Worm (Caenorhabditis elegans) whole organism, late embryonic: Measurements from ENCODE around the gene tgn-38.
A peak's percentile ranks its signal among the peaks of the same experiment; 100 is the strongest.

ENCODE experiments used
- C08G9.2 ChIP-seq: sonication (generic microtip); optimal IDR thresholded peaks from 2 replicates; lab custom pipeline; 2016; ENCODE audit warnings: mild to moderate bottlenecking, missing genetic modification characterization, moderate library complexity, missing compliant biosample characterization
- C38D4.7 ChIP-seq: fragments of 200-800 bp; sonication (Bioruptor generic); optimal IDR thresholded peaks from 2 replicates; lab custom pipeline; 2018; ENCODE audit warnings: mild to moderate bottlenecking, missing genetic modification characterization, moderate library complexity, missing compliant biosample characterization
- Y22D7AL.16 ChIP-seq: sonication (generic microtip); optimal IDR thresholded peaks from 2 replicates; lab custom pipeline; 2016; ENCODE audit warnings: missing genetic modification characterization, missing compliant biosample characterization
- ceh-18 ChIP-seq: sonication (generic microtip); optimal IDR thresholded peaks from 2 replicates; lab custom pipeline; 2016; ENCODE audit warnings: missing genetic modification characterization, missing compliant biosample characterization
- ceh-19 ChIP-seq: fragments of 200-800 bp; sonication (Bioruptor generic); optimal IDR thresholded peaks from 2 replicates; lab custom pipeline; 2018; ENCODE audit warnings: mild to moderate bottlenecking, missing genetic modification characterization, missing compliant biosample characterization
- ceh-6 ChIP-seq: fragments of 200-800 bp; sonication (Bioruptor generic); optimal IDR thresholded peaks from 2 replicates; lab custom pipeline; 2018; ENCODE audit warnings: mild to moderate bottlenecking, missing genetic modification characterization, missing compliant biosample characterization
- ceh-9 ChIP-seq: sonication (generic microtip); optimal IDR thresholded peaks from 2 replicates; lab custom pipeline; 2016; ENCODE audit warnings: mild to moderate bottlenecking, missing genetic modification characterization, inconsistent platforms, missing compliant biosample characterization
- dmd-4 ChIP-seq: sonication (generic microtip); optimal IDR thresholded peaks from 2 replicates; lab custom pipeline; 2016; ENCODE audit warnings: borderline replicate concordance, missing genetic modification characterization, missing compliant biosample characterization
- elt-2 ChIP-seq: sonication (generic microtip); optimal IDR thresholded peaks from 2 replicates; lab custom pipeline; 2016; ENCODE audit warnings: missing genetic modification reagents, missing genetic modification characterization, missing compliant biosample characterization
- elt-4 ChIP-seq: sonication (generic microtip); optimal IDR thresholded peaks from 2 replicates; lab custom pipeline; 2016; ENCODE audit warnings: missing genetic modification characterization, missing compliant biosample characterization
- eyg-1 ChIP-seq: sonication (generic microtip); optimal IDR thresholded peaks from 2 replicates; lab custom pipeline; 2016; ENCODE audit warnings: missing genotype, missing genetic modification characterization, missing compliant biosample characterization
- gmeb-2 ChIP-seq: sonication (generic microtip); optimal IDR thresholded peaks from 2 replicates; lab custom pipeline; 2016; ENCODE audit warnings: missing genetic modification characterization, inconsistent platforms, missing compliant biosample characterization
- hlh-13 ChIP-seq: fragments of 200-800 bp; sonication (Bioruptor generic); optimal IDR thresholded peaks from 2 replicates; lab custom pipeline; 2018; ENCODE audit warnings: mild to moderate bottlenecking, missing genetic modification characterization, missing compliant biosample characterization
- hlh-30 ChIP-seq: sonication (generic microtip); optimal IDR thresholded peaks from 2 replicates; lab custom pipeline; 2017; ENCODE audit warnings: antibody characterized with exemption, missing genetic modification characterization, missing compliant biosample characterization; ENCODE audit not compliant: insufficient read depth
- hlh-6 ChIP-seq: sonication (generic microtip); optimal IDR thresholded peaks from 2 replicates; lab custom pipeline; 2016; ENCODE audit warnings: missing genotype, missing genetic modification characterization, missing compliant biosample characterization
- mec-3 ChIP-seq: sonication (generic microtip); optimal IDR thresholded peaks from 2 replicates; lab custom pipeline; 2016; ENCODE audit warnings: borderline replicate concordance, missing genetic modification characterization, missing compliant biosample characterization
- nhr-11 ChIP-seq: fragments of 150-350 bp; optimal IDR thresholded peaks from 2 replicates; lab custom pipeline; 2014; ENCODE audit warnings: missing biosample characterization, missing genetic modification characterization
- npax-4 ChIP-seq: sonication (generic microtip); optimal IDR thresholded peaks from 2 replicates; lab custom pipeline; 2016; ENCODE audit warnings: missing genetic modification characterization, missing compliant biosample characterization
- pag-3 ChIP-seq: sonication (generic microtip); optimal IDR thresholded peaks from 2 replicates; lab custom pipeline; 2016; ENCODE audit warnings: missing compliant biosample characterization, missing genetic modification characterization, borderline replicate concordance
- pat-9 ChIP-seq: fragments of 200-800 bp; sonication (Bioruptor generic); optimal IDR thresholded peaks from 2 replicates; lab custom pipeline; 2018; ENCODE audit warnings: mild to moderate bottlenecking, missing genetic modification characterization, moderate library complexity, missing compliant biosample characterization
- pha-4 ChIP-seq: fragments of 150-350 bp; optimal IDR thresholded peaks from 2 replicates; lab custom pipeline; 2018; ENCODE audit warnings: missing biosample characterization, missing genetic modification reagents, missing genetic modification characterization
- pros-1 ChIP-seq: fragments of 150-350 bp; optimal IDR thresholded peaks from 2 replicates; lab custom pipeline; 2014; ENCODE audit warnings: missing biosample characterization, missing genetic modification reagents, missing genetic modification characterization
- ref-2 ChIP-seq: sonication (generic microtip); optimal IDR thresholded peaks from 2 replicates; lab custom pipeline; 2016; ENCODE audit warnings: missing genetic modification characterization, missing compliant biosample characterization
- rnt-1 ChIP-seq: sonication (generic microtip); optimal IDR thresholded peaks from 2 replicates; lab custom pipeline; 2016; ENCODE audit warnings: missing genetic modification characterization, missing compliant biosample characterization
- sdc-2 ChIP-seq: sonication (generic microtip); optimal IDR thresholded peaks from 2 replicates; lab custom pipeline; 2016; ENCODE audit warnings: missing genotype, missing genetic modification characterization, missing compliant biosample characterization
- sox-4 ChIP-seq: sonication (generic microtip); optimal IDR thresholded peaks from 2 replicates; lab custom pipeline; 2017; ENCODE audit warnings: mild to moderate bottlenecking, missing genetic modification characterization, inconsistent platforms, missing compliant biosample characterization
- tbx-7 ChIP-seq: sonication (generic microtip); optimal IDR thresholded peaks from 2 replicates; lab custom pipeline; 2016; ENCODE audit warnings: missing genotype, missing genetic modification characterization, missing compliant biosample characterization
- unc-42 ChIP-seq: sonication (generic microtip); optimal IDR thresholded peaks from 2 replicates; lab custom pipeline; 2016; ENCODE audit warnings: missing genotype, missing genetic modification characterization, missing compliant biosample characterization
- unc-55 ChIP-seq: sonication (generic microtip); optimal IDR thresholded peaks from 2 replicates; lab custom pipeline; 2017; ENCODE audit warnings: missing biosample characterization, missing genetic modification reagents, missing genetic modification characterization
- unc-86 ChIP-seq: sonication (generic microtip); optimal IDR thresholded peaks from 2 replicates; lab custom pipeline; 2016; ENCODE audit warnings: missing genetic modification characterization, missing compliant biosample characterization
- zip-5 ChIP-seq: sonication (generic microtip); optimal IDR thresholded peaks from 2 replicates; lab custom pipeline; 2016; ENCODE audit warnings: missing genetic modification characterization, missing compliant biosample characterization
- ztf-16 ChIP-seq: sonication (generic microtip); optimal IDR thresholded peaks from 2 replicates; lab custom pipeline; 2017; ENCODE audit warnings: missing genetic modification characterization, missing compliant biosample characterization

Gene tgn-38

DNA sequence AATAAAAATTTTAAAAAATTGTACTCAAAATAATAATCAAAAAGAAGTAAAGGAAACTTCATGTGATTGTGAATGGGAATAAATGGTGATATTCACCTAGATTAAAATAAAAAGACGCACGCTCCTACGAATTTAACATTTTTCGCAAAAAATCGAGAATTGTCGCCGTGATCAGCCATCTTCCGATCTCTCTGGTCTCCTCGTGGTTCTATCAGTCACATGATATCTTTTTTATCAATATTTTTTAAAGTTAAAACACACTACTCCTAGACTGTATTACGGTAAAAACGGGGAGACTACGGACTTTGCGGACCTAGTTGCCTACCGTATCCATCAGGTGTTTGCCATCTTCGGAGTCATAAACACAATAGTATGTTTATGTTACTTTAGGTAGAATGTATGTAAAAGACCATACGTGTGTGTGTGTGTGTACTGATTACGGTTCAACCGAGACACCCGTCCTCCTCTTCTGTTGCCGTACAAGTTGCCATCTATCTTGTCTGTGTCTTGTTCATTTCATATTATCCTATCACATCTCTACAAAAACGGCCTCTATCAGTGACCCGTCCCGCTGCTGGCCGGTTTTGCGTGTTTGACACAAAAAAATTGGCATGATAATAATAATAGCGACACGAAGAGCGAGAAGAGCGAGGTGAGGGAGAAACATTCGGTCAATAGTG, 17.7 kb upstream of the tgn-38 start, which contains the start of gene T12G3.2:
TSS of gene T12G3.2 (minus strand) at position 444 of the 680 bp plus-strand sequence.
- TF ChIP-seq elt-2 (tag; lab: Kevin White, UChicago) (peak; percentile 76), pha-4 (tag; lab: Kevin White, UChicago) (no peak)
- TF ChIP-seq, all 69 proteins: peak for 1

DNA sequence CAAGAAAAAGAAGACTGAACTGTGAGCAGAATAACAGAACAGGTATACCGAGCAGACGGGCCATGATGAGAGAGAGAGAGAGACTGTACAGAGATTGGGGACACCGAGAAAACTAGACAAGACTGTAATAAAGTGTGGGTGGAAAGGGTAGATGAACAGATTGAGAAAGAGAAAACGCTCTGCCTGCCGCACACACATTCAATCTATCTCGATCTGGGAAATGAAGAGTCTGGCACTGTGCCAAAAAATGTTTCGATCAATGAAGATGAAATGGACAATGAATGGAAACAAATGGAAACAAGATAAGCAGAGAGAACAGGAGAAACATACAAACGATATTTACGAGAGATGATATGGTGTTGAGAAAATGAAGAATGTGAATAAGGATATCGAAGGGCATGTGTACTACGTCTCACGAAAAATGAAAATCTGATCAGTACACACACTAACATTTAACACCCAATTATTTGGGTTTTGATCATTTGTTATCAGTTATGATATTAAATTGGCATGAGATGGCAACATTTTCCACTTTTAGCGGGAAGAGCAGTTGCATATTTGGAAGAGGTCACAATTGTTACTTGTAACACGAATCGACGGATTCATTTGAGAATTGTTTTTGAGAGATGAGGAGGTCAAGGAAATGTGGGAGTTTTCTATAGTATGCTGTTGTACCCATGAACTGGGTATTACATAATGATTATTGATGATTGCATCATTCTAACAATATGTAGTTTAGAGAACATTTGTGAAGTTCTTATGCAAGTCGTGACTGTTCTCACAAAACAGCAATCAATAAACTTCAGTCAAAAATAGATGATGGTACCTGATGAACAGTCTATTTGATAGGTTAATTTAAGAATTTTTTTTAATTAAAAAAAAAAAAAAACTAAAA, 16.1 kb upstream of the tgn-38 start:
- TF ChIP-seq C08G9.2 (tag; lab: Kevin White, UChicago) (no peak), unc-86 (tag; lab: Kevin White, UChicago) (no peak)

DNA sequence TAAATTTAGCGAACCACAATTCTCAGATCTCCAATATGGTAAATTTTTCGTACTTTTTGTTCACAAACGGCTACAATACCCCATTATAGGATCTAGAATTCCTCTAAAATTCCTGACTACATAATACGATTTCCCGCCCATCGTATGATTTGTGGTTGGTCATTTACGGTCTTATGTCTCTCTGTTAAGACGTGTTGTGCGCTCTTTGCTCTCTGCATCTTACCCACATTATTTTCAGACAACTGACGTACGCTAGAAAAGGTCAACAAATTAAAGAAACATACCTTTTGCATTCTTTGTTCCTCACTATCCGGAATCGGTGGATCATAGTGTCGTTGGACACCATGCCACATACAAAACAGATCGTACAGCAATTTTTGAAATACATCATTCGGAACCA, 14.1 kb upstream of the tgn-38 start:
- no peak for TF ChIP-seq ceh-18 (tag; lab: Kevin White, UChicago)
- TF ChIP-seq ceh-9: no peak
- TF ChIP-seq sox-4 (tag; lab: Kevin White, UChicago): no peak
- no peak for TF ChIP-seq elt-2 (tag; lab: Kevin White, UChicago)
- TF ChIP-seq pag-3: no peak
- TF ChIP-seq dmd-4 (tag; lab: Kevin White, UChicago): no peak
- no peak for TF ChIP-seq unc-42 (tag; lab: Kevin White, UChicago)
- TF ChIP-seq ceh-6 (GFP tag; lab: Kevin White, UChicago): no peak
- TF ChIP-seq C38D4.7 (GFP tag; lab: Kevin White, UChicago): no peak
- TF ChIP-seq C08G9.2 (tag; lab: Kevin White, UChicago): no peak
- TF ChIP-seq unc-55 (GFP tag; lab: Kevin White, UChicago): no peak
- TF ChIP-seq hlh-30 (tag; lab: Kevin White, UChicago): no peak
- TF ChIP-seq pat-9: no peak
- no peak for TF ChIP-seq rnt-1 (tag; lab: Kevin White, UChicago)

DNA sequence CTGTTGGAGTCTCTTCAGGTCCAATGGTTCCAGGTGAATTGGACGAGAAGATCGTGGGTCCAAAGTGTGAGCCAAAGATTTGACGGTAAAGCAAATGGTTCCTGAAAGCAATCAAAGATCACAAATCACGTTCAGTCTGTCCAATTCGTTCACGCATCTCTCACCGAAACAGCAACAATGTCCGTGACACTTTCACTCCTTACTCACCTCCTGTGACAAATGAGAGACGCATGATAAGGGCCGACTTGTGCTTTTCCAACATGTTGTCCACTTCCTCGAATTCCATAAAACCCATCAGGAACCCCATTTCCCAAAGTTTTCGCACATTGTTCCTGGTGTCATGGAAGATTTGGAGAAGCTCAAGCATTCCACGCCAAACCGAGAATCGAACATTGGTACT, 11.5 kb upstream of the tgn-38 start:
- TF ChIP-seq pros-1 (tag; lab: Kevin White, UChicago): no peak
- no peak for TF ChIP-seq dmd-4 (tag; lab: Kevin White, UChicago)
- TF ChIP-seq ceh-9: no peak
- TF ChIP-seq hlh-13: no peak
- TF ChIP-seq npax-4 (tag; lab: Kevin White, UChicago): no peak
- TF ChIP-seq ceh-19: no peak
- no peak for TF ChIP-seq nhr-11 (tag; lab: Kevin White, UChicago)
- no peak for TF ChIP-seq tbx-7 (tag; lab: Kevin White, UChicago)
- TF ChIP-seq hlh-6 (tag; lab: Kevin White, UChicago): no peak
- TF ChIP-seq zip-5 (tag; lab: Kevin White, UChicago): no peak
- TF ChIP-seq unc-86 (tag; lab: Kevin White, UChicago): no peak
- no peak for TF ChIP-seq gmeb-2 (tag; lab: Kevin White, UChicago)
- TF ChIP-seq eyg-1 (tag; lab: Kevin White, UChicago): no peak
- TF ChIP-seq Y22D7AL.16 (tag; lab: Kevin White, UChicago): no peak
- no peak for TF ChIP-seq pha-4 (tag; lab: Kevin White, UChicago)
- TF ChIP-seq mec-3 (tag; lab: Kevin White, UChicago): no peak
- no peak for TF ChIP-seq elt-4 (tag; lab: Kevin White, UChicago)
- no peak for TF ChIP-seq ref-2 (tag; lab: Kevin White, UChicago)
- no peak for TF ChIP-seq sdc-2 (tag; lab: Kevin White, UChicago)
- TF ChIP-seq ztf-16 (tag; lab: Kevin White, UChicago): no peak
- TF ChIP-seq, all 69 proteins: peak for 0
